Worm (Caenorhabditis elegans) whole organism, L3 larva: ENCODE results near the gene cpl-1.

Experiments
- R02D3.7 ChIP-seq: fragments of 150-350 bp; optimal IDR thresholded peaks from 2 replicates; lab custom pipeline; 2014; ENCODE audit warnings: missing biosample characterization, missing genetic modification characterization
- hmg-11 ChIP-seq: sonication (generic microtip); optimal IDR thresholded peaks from 2 replicates; lab custom pipeline; 2016; ENCODE audit warnings: missing genetic modification characterization, missing compliant biosample characterization
- nhr-28 ChIP-seq: fragments of 150-350 bp; optimal IDR thresholded peaks from 2 replicates; lab custom pipeline; 2014; ENCODE audit warnings: missing biosample characterization, missing genetic modification characterization
- zag-1 ChIP-seq: fragments of 150-350 bp; optimal IDR thresholded peaks from 2 replicates; lab custom pipeline; 2014; ENCODE audit warnings: missing biosample characterization, missing genetic modification characterization

DNA sequence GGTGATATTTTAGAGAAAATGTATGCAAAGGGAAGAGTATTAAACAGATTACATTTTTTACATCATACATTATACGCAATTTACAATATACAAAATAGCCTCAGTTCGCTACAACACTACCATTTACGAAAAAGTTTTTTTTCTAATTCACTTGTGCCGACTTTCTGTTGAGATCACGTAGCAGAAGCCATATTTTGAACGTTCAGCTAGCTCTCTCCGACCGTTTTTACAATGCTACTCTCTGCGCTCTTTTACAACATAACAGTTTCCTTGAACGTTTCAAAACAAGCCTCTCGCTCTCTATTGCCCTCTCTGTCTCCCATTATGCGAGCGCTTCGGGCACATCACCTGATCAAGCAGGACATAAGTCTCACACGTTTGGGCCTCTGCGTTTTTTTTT is 8.0 kb upstream of the cpl-1 start, which contains the start of gene T03E6.8:
- TF ChIP-seq R02D3.7 (tag; lab: Kevin White, UChicago) (no peak), nhr-28 (no peak), hmg-11 (no peak), zag-1 (no peak)
